Worm (Caenorhabditis elegans): Measurements from ENCODE around the gene srxa-15.

DNA sequence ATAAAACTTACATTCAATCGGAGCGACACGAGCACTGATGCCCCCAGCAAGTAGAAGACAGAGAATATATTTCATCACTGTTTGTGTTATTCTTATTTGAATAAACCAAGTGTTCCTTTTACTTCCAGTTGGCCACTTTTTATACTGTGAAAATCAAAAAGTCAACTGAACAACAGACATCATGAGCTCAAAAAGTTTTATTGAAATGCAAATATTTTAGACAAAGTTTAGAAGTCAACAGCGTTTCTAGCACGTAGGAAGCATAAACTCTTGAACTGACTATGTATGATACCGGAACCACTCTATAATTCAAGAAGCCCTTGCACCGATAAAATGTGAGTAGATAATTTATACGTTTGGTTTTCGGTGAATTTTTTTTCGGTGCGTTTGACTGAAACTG, 10.7 kb upstream of the srxa-15 start, which contains the start of gene F46B3.14:
- TF ChIP-seq pha-4 (tag; optimal IDR thresholded peaks at IDR 0.05) (no peak), B0261.1 (tag; optimal IDR thresholded peaks at IDR 0.05) (no peak), tbp1 (GFP tag; optimal IDR thresholded peaks at IDR 0.05) (no peak)

Measured in whole organism, young adult.